Fruit fly (Drosophila melanogaster): Measurements from ENCODE around the gene AstA-R1.

AstA-R1 gene

DNA sequence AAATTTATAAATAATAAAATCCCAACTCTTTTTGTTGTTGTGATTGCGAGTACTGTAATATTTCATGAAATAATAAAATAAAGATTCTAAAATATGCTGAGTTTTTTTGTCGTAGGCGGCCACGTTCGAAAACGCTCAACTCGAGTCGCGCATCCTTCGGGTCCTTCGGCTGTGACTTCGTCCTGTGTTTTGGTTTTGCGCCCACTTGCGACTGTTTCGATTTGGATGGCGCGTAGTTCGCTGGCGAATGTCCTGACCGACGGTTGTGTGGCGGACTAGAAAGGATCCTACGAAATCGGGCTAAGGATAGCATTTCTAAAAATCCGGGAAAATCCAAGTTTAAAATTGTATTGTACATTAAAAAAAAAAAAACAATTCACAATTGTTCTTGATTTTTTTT, at the start of gene AstA-R1:
Gene AstA-R1, plus strand, starts transcription at position 231 of the 400 bp plus-strand sequence.
- TF ChIP-seq toe (GFP tag; optimal IDR thresholded peaks at IDR 0.05) (no peak), pad (GFP tag; optimal IDR thresholded peaks at IDR 0.05) (no peak), CG14711 (tag; optimal IDR thresholded peaks at IDR 0.05) (no peak), bab1 (GFP tag; optimal IDR thresholded peaks at IDR 0.05) (no peak), Hr96 (GFP tag; optimal IDR thresholded peaks at IDR 0.05) (no peak), kay (GFP tag; ENCODE audit: borderline replicate concordance) (no peak), CG12768 (GFP tag; optimal IDR thresholded peaks at IDR 0.05) (no peak), ovo (GFP tag; optimal IDR thresholded peaks at IDR 0.05) (no peak), CG1620 (GFP tag; optimal IDR thresholded peaks at IDR 0.05) (no peak), Clk (GFP tag; optimal IDR thresholded peaks at IDR 0.05) (no peak), cnc (optimal IDR thresholded peaks at IDR 0.05) (no peak), CG33017 (tag; optimal IDR thresholded peaks at IDR 0.05) (no peak), CG7045 (GFP tag; optimal IDR thresholded peaks at IDR 0.05) (no peak), Crg-1 (GFP tag; optimal IDR thresholded peaks at IDR 0.05) (no peak), Mnt (GFP tag; optimal IDR thresholded peaks at IDR 0.05) (no peak), CG11617 (GFP tag; optimal IDR thresholded peaks at IDR 0.05) (no peak), CG5204 (GFP tag; optimal IDR thresholded peaks at IDR 0.05) (no peak)

DNA sequence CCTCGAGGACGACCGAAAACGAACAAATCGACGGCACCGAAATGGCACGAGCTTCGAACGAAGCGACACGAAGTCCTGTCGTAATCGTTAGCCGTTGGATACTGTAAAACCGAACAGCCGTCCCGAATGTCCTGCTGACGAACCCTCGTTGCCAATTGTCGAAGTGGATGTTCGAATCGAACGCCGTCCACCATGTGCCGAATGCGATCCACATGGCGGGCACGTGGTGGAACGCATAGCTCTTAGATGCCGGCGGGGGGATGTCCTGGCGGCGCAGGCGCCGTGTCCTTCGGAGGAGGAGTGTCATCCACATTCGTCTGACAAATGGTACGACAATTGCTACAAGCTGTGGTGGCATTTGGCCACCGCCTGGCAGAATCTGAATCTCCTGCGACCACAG, 43.6 kb upstream of the AstA-R1 start:
- TF ChIP-seq Mnt (GFP tag; optimal IDR thresholded peaks at IDR 0.05) = peak; percentile 88
- no peak for TF ChIP-seq CG7101 (tag; optimal IDR thresholded peaks at IDR 0.05)
- TF ChIP-seq CG14711 (tag; optimal IDR thresholded peaks at IDR 0.05) = no peak
- no peak for TF ChIP-seq CG7045 (GFP tag; optimal IDR thresholded peaks at IDR 0.05)
- TF ChIP-seq Hr96 (GFP tag; optimal IDR thresholded peaks at IDR 0.05) = no peak
- no peak for TF ChIP-seq kay (GFP tag; ENCODE audit: borderline replicate concordance)
- TF ChIP-seq CG33017 (tag; optimal IDR thresholded peaks at IDR 0.05) = no peak

DNA sequence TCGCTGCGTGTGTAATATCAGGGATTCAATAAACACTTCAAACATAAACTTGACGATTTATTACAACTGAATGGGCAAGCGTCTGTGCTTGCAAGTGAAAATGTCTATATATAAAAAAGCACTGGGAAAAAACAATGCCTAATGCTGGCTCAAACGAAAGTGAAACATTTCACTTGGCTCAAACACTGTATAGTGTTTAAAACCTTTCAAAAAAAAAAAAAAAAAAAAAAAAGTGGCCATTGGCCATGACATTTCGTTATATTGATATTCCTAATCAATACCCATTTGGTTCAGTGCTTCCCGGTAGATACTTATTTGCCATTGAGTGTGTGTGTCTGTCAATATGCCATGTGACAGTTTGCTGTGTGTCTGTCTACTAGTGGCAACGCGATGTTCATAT, 35.6 kb upstream of the AstA-R1 start:
- TF ChIP-seq CG11617 (GFP tag; optimal IDR thresholded peaks at IDR 0.05) = no peak

DNA sequence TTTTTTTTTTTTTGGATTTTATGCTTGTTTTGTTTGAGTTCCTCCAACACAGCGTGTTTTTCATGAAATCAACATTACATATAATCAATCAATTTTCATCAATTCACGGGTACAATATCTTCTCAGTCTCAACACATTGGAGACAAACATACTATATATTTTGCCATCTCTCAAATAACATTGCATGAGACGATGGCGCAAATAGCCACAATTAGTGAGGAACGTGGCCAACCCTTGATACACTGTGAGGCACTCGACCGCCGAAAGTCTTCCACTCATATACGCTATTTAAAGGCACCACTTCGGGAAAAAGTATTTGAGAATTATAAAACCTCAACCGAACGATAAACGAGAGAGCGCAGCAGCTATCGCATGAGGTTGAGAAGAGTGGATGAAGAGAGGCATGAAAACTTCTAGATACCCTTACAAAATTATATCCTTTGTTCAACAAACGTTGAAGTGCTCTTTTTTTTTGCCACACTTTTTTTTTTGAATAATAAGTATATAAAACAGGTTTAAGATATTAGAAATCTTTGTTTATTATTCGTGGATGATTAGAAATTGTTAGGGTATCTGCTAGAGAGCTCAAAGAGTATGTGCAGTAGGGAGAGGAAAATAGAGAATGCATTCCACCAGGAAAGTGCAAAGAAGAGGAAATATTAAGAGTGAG, 28.4 kb upstream of the AstA-R1 start:
- TF ChIP-seq Mnt (GFP tag; optimal IDR thresholded peaks at IDR 0.05) (no peak), CG33017 (tag; optimal IDR thresholded peaks at IDR 0.05) (peak; percentile 78), toe (GFP tag; optimal IDR thresholded peaks at IDR 0.05) (peak; percentile 14), kay (GFP tag; ENCODE audit: borderline replicate concordance) (peak; percentile 43), tj (GFP tag; optimal IDR thresholded peaks at IDR 0.05) (peak; percentile 21), CG7045 (GFP tag; optimal IDR thresholded peaks at IDR 0.05) (peak; percentile 50), cic (GFP tag; optimal IDR thresholded peaks at IDR 0.05) (no peak), Hr96 (GFP tag; optimal IDR thresholded peaks at IDR 0.05) (peak; percentile 27), cnc (optimal IDR thresholded peaks at IDR 0.05) (no peak), Clk (GFP tag; optimal IDR thresholded peaks at IDR 0.05) (no peak), pad (GFP tag; optimal IDR thresholded peaks at IDR 0.05) (peak; percentile 43), Crg-1 (GFP tag; optimal IDR thresholded peaks at IDR 0.05) (peak; percentile 12), bab1 (GFP tag; optimal IDR thresholded peaks at IDR 0.05) (peak; percentile 89), CG11617 (GFP tag; optimal IDR thresholded peaks at IDR 0.05) (peak; percentile 13), CG7101 (tag; optimal IDR thresholded peaks at IDR 0.05) (peak; percentile 84), CG1620 (GFP tag; optimal IDR thresholded peaks at IDR 0.05) (no peak), CG12768 (GFP tag; optimal IDR thresholded peaks at IDR 0.05) (peak; percentile 44), CG5204 (GFP tag; optimal IDR thresholded peaks at IDR 0.05) (no peak), ovo (GFP tag; optimal IDR thresholded peaks at IDR 0.05) (no peak), CG14711 (tag; optimal IDR thresholded peaks at IDR 0.05) (peak; percentile 88)

DNA sequence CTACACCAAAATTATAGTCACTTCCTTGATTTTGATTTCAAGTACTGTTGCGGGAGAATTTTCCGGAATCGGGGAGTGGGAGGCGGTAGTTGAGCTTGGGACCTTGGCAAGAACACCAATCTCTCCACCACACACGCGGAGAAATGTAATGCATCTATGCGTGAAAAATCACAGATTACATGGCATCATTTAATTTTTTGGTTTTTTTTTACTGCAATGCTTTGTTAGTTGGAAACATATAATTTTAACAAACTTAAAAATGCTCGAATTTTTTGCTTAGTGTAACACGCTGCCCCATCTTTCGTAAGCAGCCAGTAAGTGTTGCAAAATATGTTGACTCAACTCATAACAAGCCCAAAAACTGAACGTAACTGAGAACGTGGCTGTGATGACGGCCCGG, 25.8 kb upstream of the AstA-R1 start:
- TF ChIP-seq Mnt (GFP tag; optimal IDR thresholded peaks at IDR 0.05) = no peak
- no peak for TF ChIP-seq ovo (GFP tag; optimal IDR thresholded peaks at IDR 0.05)
- TF ChIP-seq CG11617 (GFP tag; optimal IDR thresholded peaks at IDR 0.05) = no peak
- TF ChIP-seq tj (GFP tag; optimal IDR thresholded peaks at IDR 0.05) = no peak
- TF ChIP-seq CG5204 (GFP tag; optimal IDR thresholded peaks at IDR 0.05) = no peak
- TF ChIP-seq CG12768 (GFP tag; optimal IDR thresholded peaks at IDR 0.05) = no peak
- TF ChIP-seq CG33017 (tag; optimal IDR thresholded peaks at IDR 0.05) = no peak
- TF ChIP-seq CG7045 (GFP tag; optimal IDR thresholded peaks at IDR 0.05) = no peak
- no peak for TF ChIP-seq kay (GFP tag; ENCODE audit: borderline replicate concordance)
- TF ChIP-seq Clk (GFP tag; optimal IDR thresholded peaks at IDR 0.05) = no peak
- no peak for TF ChIP-seq pad (GFP tag; optimal IDR thresholded peaks at IDR 0.05)
- no peak for TF ChIP-seq Hr96 (GFP tag; optimal IDR thresholded peaks at IDR 0.05)
- TF ChIP-seq bab1 (GFP tag; optimal IDR thresholded peaks at IDR 0.05) = no peak
- TF ChIP-seq toe (GFP tag; optimal IDR thresholded peaks at IDR 0.05) = no peak
- TF ChIP-seq cic (GFP tag; optimal IDR thresholded peaks at IDR 0.05) = no peak
- no peak for TF ChIP-seq Crg-1 (GFP tag; optimal IDR thresholded peaks at IDR 0.05)
- TF ChIP-seq cnc (optimal IDR thresholded peaks at IDR 0.05) = no peak

DNA sequence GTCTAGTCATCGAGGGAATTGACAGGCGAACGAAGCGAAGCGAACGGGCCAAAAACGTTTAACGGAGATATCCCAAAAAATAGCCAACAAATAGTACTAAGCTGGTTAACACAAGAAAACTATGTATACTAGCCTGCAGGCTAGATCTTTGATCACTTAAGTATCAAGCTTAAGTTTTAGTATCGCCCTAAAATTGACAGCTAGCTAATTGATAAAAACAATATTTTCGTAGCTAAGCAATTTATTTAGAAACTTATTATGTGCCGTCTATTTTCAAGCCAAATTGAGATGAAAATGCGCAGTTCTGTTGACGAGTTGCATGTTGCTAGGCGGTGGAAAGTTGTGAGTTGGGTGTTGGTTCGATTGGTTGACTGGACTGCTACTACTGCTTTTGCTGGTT, 25.1 kb upstream of the AstA-R1 start:
- no peak for TF ChIP-seq CG7101 (tag; optimal IDR thresholded peaks at IDR 0.05)
